Fruit fly (Drosophila melanogaster) whole organism, embryonic: ENCODE data around the gene Kap3.

Experiments
- Abd-B ChIP-seq: fragments of 200-800 bp; sonication (Bioruptor generic); optimal IDR thresholded peaks from 2 replicates; lab custom pipeline; 2018; ENCODE audit warnings: missing biosample characterization, mild to moderate bottlenecking, missing genetic modification characterization, moderate library complexity
- Ada2b ChIP-seq: fragments of 200-800 bp; sonication (Bioruptor generic); IDR thresholded peaks from 2 replicates; pipeline ENCODE4 v1.3.6; 2022; ENCODE audit warnings: missing biosample characterization, missing genetic modification characterization
- Aef1 ChIP-seq: fragments of 200-800 bp; sonication (Bioruptor generic); IDR thresholded peaks from 3 replicates; pipeline ENCODE4 v1.3.6; 2022; ENCODE audit warnings: missing biosample characterization, missing genetic modification characterization
- CG10209 ChIP-seq: fragments of 200-800 bp; sonication (Bioruptor generic); optimal IDR thresholded peaks from 3 replicates; lab custom pipeline; 2017; ENCODE audit warnings: missing biosample characterization, mild to moderate bottlenecking, missing genetic modification characterization, missing genetic modification reagents
- CG1024 ChIP-seq: fragments of 200-800 bp; sonication (Bioruptor generic); IDR thresholded peaks from 2 replicates; pipeline ENCODE4 v1.3.6; 2022; ENCODE audit warnings: missing biosample characterization, missing genetic modification characterization
- CG11247 ChIP-seq: fragments of 200-800 bp; sonication (Bioruptor generic); IDR thresholded peaks from 2 replicates; pipeline ENCODE4 v1.3.6; 2022; ENCODE audit warnings: missing biosample characterization, missing genetic modification characterization
- CG12942 ChIP-seq: fragments of 200-800 bp; sonication (Bioruptor generic); optimal IDR thresholded peaks from 3 replicates; lab custom pipeline; 2016; ENCODE audit warnings: missing biosample characterization, missing genetic modification characterization
- CG15479 ChIP-seq: fragments of 200-800 bp; sonication (Bioruptor generic); optimal IDR thresholded peaks from 3 replicates; lab custom pipeline; 2019; ENCODE audit warnings: missing biosample characterization, mild to moderate bottlenecking, missing genetic modification characterization, moderate library complexity
- CG17912 ChIP-seq: fragments of 200-800 bp; sonication (Bioruptor generic); optimal IDR thresholded peaks from 2 replicates; lab custom pipeline; 2018; ENCODE audit warnings: missing biosample characterization, mild to moderate bottlenecking, missing genetic modification characterization
- CG2199 ChIP-seq: fragments of 200-800 bp; sonication (Bioruptor generic); IDR thresholded peaks from 3 replicates; pipeline ENCODE4 v1.3.6; 2022; ENCODE audit warnings: missing biosample characterization, missing genetic modification characterization
- CG2678 ChIP-seq: fragments of 200-800 bp; sonication (Bioruptor generic); optimal IDR thresholded peaks from 3 replicates; lab custom pipeline; 2019; ENCODE audit warnings: missing biosample characterization, mild to moderate bottlenecking, missing genetic modification characterization, moderate library complexity
- CG30403 ChIP-seq: fragments of 200-800 bp; sonication (Bioruptor generic); optimal IDR thresholded peaks from 3 replicates; lab custom pipeline; 2016; ENCODE audit warnings: missing biosample characterization, missing genetic modification characterization
- CG4360 ChIP-seq: fragments of 200-800 bp; sonication (Bioruptor generic); IDR thresholded peaks from 2 replicates; pipeline ENCODE4 v1.3.6; 2022; ENCODE audit warnings: missing biosample characterization, missing genetic modification characterization
- CG4730 ChIP-seq: fragments of 200-800 bp; sonication (Bioruptor generic); IDR thresholded peaks from 2 replicates; pipeline ENCODE4 v1.3.6; 2022; ENCODE audit warnings: missing biosample characterization, missing genetic modification characterization
- CG6791 ChIP-seq: fragments of 200-800 bp; sonication (Bioruptor generic); IDR thresholded peaks from 3 replicates; pipeline ENCODE4 v1.3.6; 2022; ENCODE audit warnings: missing biosample characterization, missing genetic modification characterization; ENCODE audit not compliant: partially characterized antibody
- CG8089 ChIP-seq: fragments of 200-800 bp; sonication (Bioruptor generic); optimal IDR thresholded peaks from 3 replicates; lab custom pipeline; 2016; ENCODE audit warnings: missing biosample characterization, missing genetic modification characterization
- CG8359 ChIP-seq: fragments of 200-800 bp; sonication (Bioruptor generic); optimal IDR thresholded peaks from 2 replicates; lab custom pipeline; 2017; ENCODE audit warnings: missing biosample characterization, mild to moderate bottlenecking, missing genetic modification characterization, borderline replicate concordance
- CG8924 ChIP-seq: fragments of 200-800 bp; optimal IDR thresholded peaks from 3 replicates; lab custom pipeline; 2019; ENCODE audit warnings: missing biosample characterization, mild to moderate bottlenecking, missing genetic modification characterization, moderate library complexity
- CG9817 ChIP-seq: fragments of 200-800 bp; sonication (Bioruptor generic); optimal IDR thresholded peaks from 2 replicates; lab custom pipeline; 2018; ENCODE audit warnings: missing biosample characterization, mild to moderate bottlenecking, missing genetic modification characterization, moderate library complexity
- CTCF ChIP-seq: fragments of 200-800 bp; sonication (Bioruptor generic); optimal IDR thresholded peaks from 2 replicates; lab custom pipeline; 2017; ENCODE audit warnings: missing biosample characterization, mild to moderate bottlenecking, missing genetic modification characterization, moderate library complexity
- E2f2 ChIP-seq: fragments of 200-800 bp; sonication (Bioruptor generic); IDR thresholded peaks from 2 replicates; pipeline ENCODE4 v1.3.6; 2022; ENCODE audit warnings: missing biosample characterization, missing genetic modification characterization
- Fer3 ChIP-seq: fragments of 200-800 bp; sonication (Bioruptor generic); optimal IDR thresholded peaks from 2 replicates; lab custom pipeline; 2018; ENCODE audit warnings: missing biosample characterization, mild to moderate bottlenecking, missing genetic modification characterization, moderate library complexity
- Hand ChIP-seq: fragments of 200-800 bp; sonication (Bioruptor generic); optimal IDR thresholded peaks from 2 replicates; lab custom pipeline; 2017; ENCODE audit warnings: mild to moderate bottlenecking, missing biosample characterization, missing genetic modification reagents, missing genetic modification characterization
- Hr78 ChIP-seq, 2 experiments: fragments of 200-800 bp in 1 of 2; fragments of >200 bp in 1 of 2; sonication (Bioruptor generic) in 1 of 2; optimal IDR thresholded peaks; 2 replicates each; lab custom pipeline; 2017 to 2019; ENCODE audit warnings: missing biosample characterization in 2 of 2, missing genetic modification characterization in 2 of 2, mild to moderate bottlenecking in 1 of 2, moderate library complexity in 1 of 2
- Meics ChIP-seq: fragments of 200-800 bp; sonication (Bioruptor generic); optimal IDR thresholded peaks from 2 replicates; lab custom pipeline; 2017; ENCODE audit warnings: missing biosample characterization, mild to moderate bottlenecking, missing genetic modification characterization
- Neu2 ChIP-seq: fragments of 200-800 bp; sonication (Bioruptor generic); optimal IDR thresholded peaks from 3 replicates; lab custom pipeline; 2016; ENCODE audit warnings: missing biosample characterization, missing genetic modification characterization, borderline replicate concordance
- Nf-YA ChIP-seq: fragments of 200-800 bp; sonication (Bioruptor generic); IDR thresholded peaks from 2 replicates; pipeline ENCODE4 v1.3.6; 2022; ENCODE audit warnings: missing biosample characterization, missing genetic modification characterization
- Nf-YB ChIP-seq: fragments of 200-800 bp; sonication (Bioruptor generic); optimal IDR thresholded peaks from 3 replicates; lab custom pipeline; 2019; ENCODE audit warnings: missing biosample characterization, mild to moderate bottlenecking, missing genetic modification characterization, moderate library complexity
- Optix ChIP-seq: fragments of 200-800 bp; sonication (Bioruptor generic); IDR thresholded peaks from 3 replicates; pipeline ENCODE4 v1.3.6; 2022; ENCODE audit warnings: missing biosample characterization, missing genetic modification characterization
- Pdp1 ChIP-seq, 2 experiments: fragments of 200-800 bp; sonication (Bioruptor generic); optimal IDR thresholded peaks; 3 replicates each; lab custom pipeline; 2016; ENCODE audit warnings: missing biosample characterization in 2 of 2, missing genetic modification characterization in 2 of 2, mild to moderate bottlenecking in 1 of 2, moderate library complexity in 1 of 2
- Scr ChIP-seq: fragments of 200-800 bp; sonication (Bioruptor generic); IDR thresholded peaks from 2 replicates; pipeline ENCODE4 v1.3.6; 2022; ENCODE audit warnings: missing biosample characterization, missing genetic modification characterization; ENCODE audit not compliant: partially characterized antibody
- Six4 ChIP-seq: fragments of 200-800 bp; sonication (Bioruptor generic); optimal IDR thresholded peaks from 2 replicates; lab custom pipeline; 2016; ENCODE audit warnings: missing biosample characterization, missing genetic modification characterization
- az2 ChIP-seq: fragments of 200-800 bp; sonication (Bioruptor generic); optimal IDR thresholded peaks from 3 replicates; lab custom pipeline; 2016; ENCODE audit warnings: missing biosample characterization, missing genetic modification characterization
- bcd ChIP-seq: fragments of 200-800 bp; sonication (Bioruptor generic); optimal IDR thresholded peaks from 2 replicates; lab custom pipeline; 2017; ENCODE audit warnings: missing biosample characterization, mild to moderate bottlenecking, missing genetic modification characterization
- ems ChIP-seq: fragments of 200-800 bp; sonication (Bioruptor generic); optimal IDR thresholded peaks from 3 replicates; lab custom pipeline; 2016; ENCODE audit warnings: missing biosample characterization, missing genetic modification characterization
- esg ChIP-seq: fragments of 200-800 bp; sonication (Bioruptor generic); conservative IDR thresholded peaks from 2 replicates; pipeline ENCODE4 v1.3.6; 2022; ENCODE audit warnings: missing biosample characterization, missing genetic modification characterization
- ftz-f1 ChIP-seq: fragments of 200-800 bp; sonication (Bioruptor generic); optimal IDR thresholded peaks from 2 replicates; lab custom pipeline; 2016; ENCODE audit warnings: missing biosample characterization, missing genetic modification characterization
- gcm ChIP-seq: fragments of 200-800 bp; sonication (Bioruptor generic); optimal IDR thresholded peaks from 2 replicates; lab custom pipeline; 2019; ENCODE audit warnings: missing biosample characterization, mild to moderate bottlenecking, missing genetic modification characterization, moderate library complexity
- gcm2 ChIP-seq: fragments of 200-800 bp; sonication (Bioruptor generic); optimal IDR thresholded peaks from 2 replicates; lab custom pipeline; 2016; ENCODE audit warnings: missing biosample characterization, missing genetic modification characterization
- gsb-n ChIP-seq: fragments of 200-800 bp; sonication (Bioruptor generic); optimal IDR thresholded peaks from 3 replicates; lab custom pipeline; 2018; ENCODE audit warnings: missing biosample characterization, mild to moderate bottlenecking, missing genetic modification characterization
- her ChIP-seq: fragments of 200-800 bp; sonication (Bioruptor generic); optimal IDR thresholded peaks from 2 replicates; lab custom pipeline; 2016; ENCODE audit warnings: missing biosample characterization, missing genetic modification characterization
- lola ChIP-seq, 3 experiments: fragments of >200 bp in 2 of 3; fragments of 200-800 bp in 1 of 3; sonication (Bioruptor generic) in 1 of 3; optimal IDR thresholded peaks; 2 replicates each; lab custom pipeline; 2017 to 2019; ENCODE audit warnings: missing biosample characterization in 3 of 3, missing genetic modification characterization in 3 of 3, mild to moderate bottlenecking in 1 of 3, moderate library complexity in 1 of 3
- nom ChIP-seq: fragments of 200-800 bp; sonication (Bioruptor generic); optimal IDR thresholded peaks from 2 replicates; lab custom pipeline; 2017; ENCODE audit warnings: missing biosample characterization, missing genetic modification characterization, mild to moderate bottlenecking, moderate library complexity, missing genetic modification reagents
- otp ChIP-seq: fragments of 200-800 bp; sonication (Bioruptor generic); IDR thresholded peaks from 3 replicates; pipeline ENCODE4, ENCODE4 v1.3.6; 2022; ENCODE audit warnings: missing biosample characterization, missing genetic modification characterization
- peb ChIP-seq: fragments of 200-800 bp; sonication (Bioruptor generic); IDR thresholded peaks from 2 replicates; pipeline ENCODE4 v1.3.6; 2022; ENCODE audit warnings: missing biosample characterization, missing genetic modification characterization
- pros ChIP-seq: fragments of 200-800 bp; sonication (Bioruptor generic); optimal IDR thresholded peaks from 3 replicates; lab custom pipeline; 2019; ENCODE audit warnings: missing biosample characterization, mild to moderate bottlenecking, missing genetic modification characterization, moderate library complexity
- sens-2 ChIP-seq: fragments of 200-800 bp; sonication (Bioruptor generic); IDR thresholded peaks from 2 replicates; pipeline ENCODE4 v1.3.6; 2022; ENCODE audit warnings: missing biosample characterization, missing genetic modification characterization
- sna ChIP-seq: fragments of 200-800 bp; sonication (Bioruptor generic); IDR thresholded peaks from 2 replicates; pipeline ENCODE4 v1.3.6; 2022; ENCODE audit warnings: missing biosample characterization, missing genetic modification characterization; ENCODE audit not compliant: partially characterized antibody
- sr ChIP-seq: fragments of 200-800 bp; sonication (Bioruptor generic); IDR thresholded peaks from 3 replicates; pipeline ENCODE4 v1.3.6; 2022; ENCODE audit warnings: missing biosample characterization, missing genetic modification characterization
- yki ChIP-seq: fragments of >200 bp; optimal IDR thresholded peaks from 3 replicates; lab custom pipeline; 2018

Gene Kap3

DNA sequence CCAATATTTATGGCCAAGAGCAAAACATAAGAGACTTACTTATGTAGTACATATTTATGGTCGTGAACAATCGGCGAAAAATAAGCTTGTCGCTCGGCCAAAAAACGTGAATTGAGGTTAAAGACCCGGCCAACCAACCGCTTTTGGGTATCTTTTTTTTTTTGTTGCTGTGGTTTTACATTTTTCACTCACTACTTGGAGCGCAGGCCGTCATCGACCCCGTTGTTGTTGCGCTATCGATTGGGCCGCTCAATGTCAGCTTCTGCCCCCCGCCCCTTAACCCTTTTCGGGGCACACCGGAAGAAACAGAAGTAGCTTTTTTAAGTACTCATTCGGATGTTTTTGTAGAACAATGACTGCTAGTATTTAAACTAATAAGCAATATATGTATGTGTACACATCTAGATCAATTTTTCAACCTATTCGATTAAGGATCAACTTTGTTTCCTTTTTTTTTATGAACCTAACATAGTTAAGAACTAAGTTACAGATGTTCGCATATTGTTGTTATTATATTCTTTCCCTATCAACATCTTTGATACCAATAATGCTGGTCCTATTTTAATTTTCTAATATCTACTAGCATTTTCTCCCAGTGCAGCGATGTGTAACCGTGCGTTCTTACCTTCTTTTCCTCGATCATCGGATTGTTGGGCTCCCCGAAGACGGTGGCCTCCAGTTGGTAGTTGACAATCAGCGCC, 1.7 kb downstream of the Kap3 start (continued):
- TF ChIP-seq CG4730 (GFP tag; lab: Robert Waterston, UW), result no peak
- TF ChIP-seq Meics, result peak; percentile 72
- peak; percentile 61 to 73 for TF ChIP-seq Pdp1 (GFP tag; optimal IDR thresholded peaks at IDR 0.05; lab: Kevin White, UChicago)
- TF ChIP-seq CG11247 (GFP tag; lab: Robert Waterston, UW), result peak; percentile 6; the same call in 1 of the 2 replicates
- TF ChIP-seq ems (GFP tag; lab: Kevin White, UChicago), result peak; percentile 52
- peak; percentile 69 for TF ChIP-seq CG8924 (tag; lab: Kevin White, UChicago)
- no peak for TF ChIP-seq CG2199 (GFP tag; lab: Robert Waterston, UW)
- no peak for TF ChIP-seq Nf-YB (GFP tag; lab: Kevin White, UChicago)
- peak; percentile 43 for TF ChIP-seq ftz-f1 (GFP tag; lab: Kevin White, UChicago)
- no peak for TF ChIP-seq CG17912 (GFP tag; lab: Kevin White, UChicago)
- no peak for TF ChIP-seq CG15479 (GFP tag; lab: Kevin White, UChicago)
- no peak for TF ChIP-seq sens-2 (GFP tag; lab: Robert Waterston, UW)
- no peak for TF ChIP-seq pros (GFP tag; lab: Kevin White, UChicago)
- no peak for TF ChIP-seq gcm2 (GFP tag; lab: Kevin White, UChicago)
- TF ChIP-seq Six4 (GFP tag; lab: Kevin White, UChicago), result peak; percentile 54
- TF ChIP-seq CG9817 (tag; lab: Kevin White, UChicago), result peak; percentile 57
- TF ChIP-seq az2 (GFP tag; lab: Kevin White, UChicago), result peak; percentile 69
- peak; percentile 52 for TF ChIP-seq CG12942 (GFP tag; lab: Kevin White, UChicago)
- peak; percentile 19 for TF ChIP-seq CG8359 (GFP tag; lab: Kevin White, UChicago)
- no peak for TF ChIP-seq gsb-n
- no peak for TF ChIP-seq CTCF (GFP tag; lab: Kevin White, UChicago)
- TF ChIP-seq gcm, result no peak
- no peak for TF ChIP-seq sna (GFP tag; lab: Robert Waterston, UW)
- TF ChIP-seq sr (GFP tag; lab: Robert Waterston, UW), result no peak
- peak; percentile 63 for TF ChIP-seq esg (GFP tag; lab: Robert Waterston, UW)
- no peak for TF ChIP-seq CG2678 (tag; lab: Kevin White, UChicago)
- no peak for TF ChIP-seq yki
- TF ChIP-seq Optix, result no peak
- no peak for TF ChIP-seq Scr (GFP tag; lab: Robert Waterston, UW)
- peak; percentile 71 for TF ChIP-seq CG10209 (GFP tag; lab: Kevin White, UChicago)
- TF ChIP-seq her, result peak; percentile 43
- TF ChIP-seq CG1024 (GFP tag; lab: Robert Waterston, UW), result no peak
- TF ChIP-seq Fer3, result peak; percentile 49
- no peak for TF ChIP-seq Neu2 (GFP tag; lab: Kevin White, UChicago)
- no peak; the same call in 1 of the 2 replicates for TF ChIP-seq E2f2 (GFP tag; lab: Robert Waterston, UW)
- TF ChIP-seq nom, result no peak
- no peak for TF ChIP-seq Abd-B (GFP tag; lab: Kevin White, UChicago)
- no peak for TF ChIP-seq CG6791
- TF ChIP-seq otp, result no peak
- TF ChIP-seq peb, result no peak
- peak in 1 of 2 experiments; percentile 80 for TF ChIP-seq Hr78 (GFP tag; optimal IDR thresholded peaks at IDR 0.05; lab: Kevin White, UChicago)
- TF ChIP-seq CG4360 (GFP tag; lab: Robert Waterston, UW), result peak; percentile 23; the same call in 1 of the 2 replicates
- TF ChIP-seq CG8089 (GFP tag; lab: Kevin White, UChicago), result peak; percentile 46
- TF ChIP-seq CG30403, result peak; percentile 87
- no peak for TF ChIP-seq Nf-YA (GFP tag; lab: Robert Waterston, UW)
- TF ChIP-seq lola (GFP tag; optimal IDR thresholded peaks at IDR 0.05; lab: Kevin White, UChicago), result peak in 1 of 3 experiments; percentile 76
- peak; percentile 47; the same call in 1 of the 2 replicates for TF ChIP-seq Ada2b (GFP tag; lab: Robert Waterston, UW)
- peak; percentile 69 for TF ChIP-seq bcd (GFP tag; lab: Kevin White, UChicago)
- TF ChIP-seq Hand, result peak; percentile 45
- peak; percentile 39; the same call in 2 of the 3 replicates for TF ChIP-seq Aef1 (GFP tag; lab: Robert Waterston, UW)
